Fruit fly (Drosophila melanogaster) whole organism, wandering third instar larva: Measurements from ENCODE around the gene scramb1.
A peak's percentile ranks its signal among the peaks of the same experiment; 100 is the strongest.

Experiments used
- Abd-B ChIP-seq: fragments of >200 bp; optimal IDR thresholded peaks from 2 replicates; lab custom pipeline; 2017; ENCODE audit warnings: missing biosample characterization, missing genetic modification characterization
- CG32264 ChIP-seq: fragments of 200-800 bp; sonication (Bioruptor generic); optimal IDR thresholded peaks from 2 replicates; lab custom pipeline; 2016; ENCODE audit warnings: missing biosample characterization, missing genetic modification characterization
- CG9705 ChIP-seq: fragments of 200-800 bp; sonication (Bioruptor generic); optimal IDR thresholded peaks from 2 replicates; lab custom pipeline; 2018; ENCODE audit warnings: missing biosample characterization, mild to moderate bottlenecking, missing genetic modification characterization
- CrebA ChIP-seq: fragments of 200-800 bp; sonication (Bioruptor generic); optimal IDR thresholded peaks from 2 replicates; lab custom pipeline; 2016; ENCODE audit warnings: missing biosample characterization, mild to moderate bottlenecking, missing genetic modification characterization, borderline replicate concordance
- Dfd ChIP-seq: fragments of >200 bp; optimal IDR thresholded peaks from 2 replicates; lab custom pipeline; 2017; ENCODE audit warnings: missing biosample characterization, missing genetic modification characterization
- Dif ChIP-seq: fragments of 200-275, 200-300 bp; sonication (Bioruptor generic); optimal IDR thresholded peaks from 2 replicates; lab custom pipeline; 2018; ENCODE audit warnings: missing biosample characterization, missing genetic modification characterization; ENCODE audit not compliant: partially characterized antibody
- HLH106 ChIP-seq: fragments of 200-800 bp; optimal IDR thresholded peaks from 3 replicates; lab custom pipeline; 2019; ENCODE audit warnings: missing biosample characterization, mild to moderate bottlenecking, missing genetic modification characterization, moderate library complexity
- Hnf4 ChIP-seq: fragments of 200-800 bp; sonication (Bioruptor generic); optimal IDR thresholded peaks from 2 replicates; lab custom pipeline; 2016; ENCODE audit warnings: missing biosample characterization, mild to moderate bottlenecking, missing genetic modification characterization
- Hr78 ChIP-seq: fragments of >200 bp; optimal IDR thresholded peaks from 2 replicates; lab custom pipeline; 2017; ENCODE audit warnings: missing biosample characterization, missing genetic modification characterization
- Jra ChIP-seq: sonication (Bioruptor generic); optimal IDR thresholded peaks from 2 replicates; lab custom pipeline; 2016; ENCODE audit warnings: missing biosample characterization, missing genetic modification characterization
- Mio ChIP-seq: sonication (Bioruptor generic); optimal IDR thresholded peaks from 2 replicates; lab custom pipeline; 2016; ENCODE audit warnings: missing biosample characterization, missing genetic modification characterization
- Myc ChIP-seq: fragments of >200 bp; optimal IDR thresholded peaks from 2 replicates; lab custom pipeline; 2017
- N ChIP-seq: fragments of >200 bp; optimal IDR thresholded peaks from 2 replicates; lab custom pipeline; 2018; ENCODE audit warnings: missing biosample characterization, missing external identifiers, missing genetic modification characterization
- OdsH ChIP-seq: fragments of 200-800 bp; sonication (Bioruptor generic); optimal IDR thresholded peaks from 2 replicates; lab custom pipeline; 2016; ENCODE audit warnings: missing biosample characterization, mild to moderate bottlenecking, missing genetic modification characterization
- Rel ChIP-seq, 2 experiments: fragments of 200-800 bp; sonication (Bioruptor generic) in 1 of 2; optimal IDR thresholded peaks; 2 replicates in 1 of 2; 3 replicates in 1 of 2; lab custom pipeline; 2016 to 2019; ENCODE audit warnings: mild to moderate bottlenecking in 2 of 2, missing biosample characterization in 2 of 2, missing genetic modification characterization in 2 of 2, moderate library complexity in 1 of 2
- Sp1 ChIP-seq: fragments of 200-800 bp; sonication (Bioruptor generic); optimal IDR thresholded peaks from 3 replicates; lab custom pipeline; 2019; ENCODE audit warnings: missing biosample characterization, mild to moderate bottlenecking, missing genetic modification characterization, moderate library complexity
- Vsx2 ChIP-seq: fragments of 200-300, 225-300 bp; sonication (Bioruptor generic); optimal IDR thresholded peaks from 2 replicates; lab custom pipeline; 2018; ENCODE audit warnings: missing biosample characterization, missing genetic modification characterization; ENCODE audit not compliant: partially characterized antibody
- br ChIP-seq: fragments of 200-800 bp; sonication (Bioruptor generic); optimal IDR thresholded peaks from 2 replicates; lab custom pipeline; 2016; ENCODE audit warnings: missing biosample characterization, missing genetic modification characterization
- brk ChIP-seq: fragments of 200-800 bp; sonication (Bioruptor generic); optimal IDR thresholded peaks from 2 replicates; lab custom pipeline; 2016; ENCODE audit warnings: missing biosample characterization, mild to moderate bottlenecking, missing genetic modification characterization
- dl ChIP-seq, 2 experiments: fragments of 175-275, 200-275 bp in 1 of 2; fragments of 200-275 bp in 1 of 2; sonication (Bioruptor generic); optimal IDR thresholded peaks; lab custom pipeline; 2018; ENCODE audit warnings: mild to moderate bottlenecking in 2 of 2, missing biosample characterization in 2 of 2, missing genetic modification characterization in 2 of 2, moderate library complexity in 2 of 2; ENCODE audit not compliant: partially characterized antibody in 2 of 2, insufficient read depth in 1 of 2
- dmrt93B ChIP-seq: fragments of 200-800 bp; sonication (Bioruptor generic); optimal IDR thresholded peaks from 2 replicates; lab custom pipeline; 2018; ENCODE audit warnings: missing biosample characterization, mild to moderate bottlenecking, missing genetic modification characterization
- dsf ChIP-seq: sonication (Bioruptor generic); optimal IDR thresholded peaks from 2 replicates; lab custom pipeline; 2016; ENCODE audit warnings: missing biosample characterization, missing genetic modification characterization, borderline replicate concordance
- ey ChIP-seq: fragments of 200-800 bp; sonication (Bioruptor generic); optimal IDR thresholded peaks from 2 replicates; lab custom pipeline; 2016; ENCODE audit warnings: missing biosample characterization, missing genetic modification characterization
- foxo ChIP-seq, 2 experiments: fragments of 200-800 bp; sonication (Bioruptor generic); optimal IDR thresholded peaks; 2 replicates in 1 of 2; 3 replicates in 1 of 2; lab custom pipeline; 2016 to 2017; ENCODE audit warnings: missing biosample characterization in 2 of 2, missing genetic modification characterization in 2 of 2
- fru ChIP-seq: fragments of 200-800 bp; sonication (Bioruptor generic); optimal IDR thresholded peaks from 3 replicates; lab custom pipeline; 2016; ENCODE audit warnings: missing biosample characterization, mild to moderate bottlenecking, missing genetic modification characterization
- h ChIP-seq: fragments of 200-800 bp; sonication (Bioruptor generic); optimal IDR thresholded peaks from 3 replicates; lab custom pipeline; 2016; ENCODE audit warnings: missing biosample characterization, mild to moderate bottlenecking, missing genetic modification characterization
- jim ChIP-seq: fragments of 175-275, 200-325 bp; sonication (Bioruptor generic); optimal IDR thresholded peaks from 2 replicates; lab custom pipeline; 2016; ENCODE audit warnings: missing biosample characterization, mild to moderate bottlenecking, missing genetic modification characterization
- lola ChIP-seq: fragments of >200 bp; optimal IDR thresholded peaks from 2 replicates; lab custom pipeline; 2017; ENCODE audit warnings: missing biosample characterization, missing genetic modification characterization
- pan ChIP-seq: fragments of >200 bp; optimal IDR thresholded peaks from 2 replicates; lab custom pipeline; 2017
- psq ChIP-seq: fragments of 200-800 bp; sonication (Bioruptor generic); optimal IDR thresholded peaks from 3 replicates; lab custom pipeline; 2017; ENCODE audit warnings: missing biosample characterization, mild to moderate bottlenecking, missing genetic modification characterization, moderate library complexity
- rgr ChIP-seq: fragments of 200-800 bp; sonication (Bioruptor generic); optimal IDR thresholded peaks from 3 replicates; lab custom pipeline; 2016; ENCODE audit warnings: missing biosample characterization, mild to moderate bottlenecking, missing genetic modification characterization
- sage ChIP-seq: fragments of 200-800 bp; sonication (Bioruptor generic); optimal IDR thresholded peaks from 2 replicates; lab custom pipeline; 2016; ENCODE audit warnings: missing biosample characterization, mild to moderate bottlenecking, missing genetic modification characterization
- sv ChIP-seq: fragments of 200-800 bp; sonication (Bioruptor generic); optimal IDR thresholded peaks from 3 replicates; lab custom pipeline; 2016; ENCODE audit warnings: missing biosample characterization, missing genetic modification characterization
- tai ChIP-seq: sonication (Bioruptor generic); optimal IDR thresholded peaks from 2 replicates; lab custom pipeline; 2016; ENCODE audit warnings: missing biosample characterization, missing genetic modification characterization
- usp ChIP-seq: fragments of >200 bp; optimal IDR thresholded peaks from 2 replicates; lab custom pipeline; 2017; ENCODE audit warnings: missing biosample characterization, missing genetic modification characterization
- woc ChIP-seq: sonication (Bioruptor generic); optimal IDR thresholded peaks from 2 replicates; lab custom pipeline; 2016; ENCODE audit warnings: missing biosample characterization, mild to moderate bottlenecking, missing genetic modification characterization

Gene scramb1

DNA sequence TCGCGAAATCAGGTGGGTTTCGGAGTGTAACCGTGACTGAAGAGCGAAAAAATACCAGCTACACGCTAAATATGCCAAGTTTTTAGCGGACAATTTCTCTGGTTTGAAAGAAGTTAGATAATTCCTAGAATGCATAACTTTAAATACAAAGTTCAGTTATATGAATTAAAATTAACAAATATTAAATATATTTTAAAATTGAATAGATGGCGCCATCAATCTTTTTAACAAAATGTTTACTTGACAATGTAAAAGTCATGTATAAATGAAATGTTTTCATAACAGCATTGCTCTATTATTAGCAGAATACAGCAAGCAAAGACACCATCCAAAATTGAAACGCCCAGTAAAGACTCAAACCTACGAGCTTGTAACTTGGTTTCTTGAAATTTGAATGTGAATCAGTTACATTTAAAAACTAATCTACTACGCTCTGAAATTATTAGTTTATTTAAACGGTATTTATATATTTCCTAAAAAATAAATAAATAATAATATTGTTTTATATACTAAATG, at the start of gene scramb1:
scramb1 (minus strand) TSS at position 27 of the 516 bp plus-strand sequence.
- TF ChIP-seq Myc (lab: Kevin White, UChicago) = peak; percentile 21
- no peak for TF ChIP-seq brk (GFP tag; lab: Kevin White, UChicago)
- TF ChIP-seq Rel (GFP tag; optimal IDR thresholded peaks at IDR 0.05; lab: Kevin White, UChicago) = no peak
- TF ChIP-seq Rel (tag; optimal IDR thresholded peaks at IDR 0.05; lab: Kevin White, UChicago) = peak; percentile 54

DNA sequence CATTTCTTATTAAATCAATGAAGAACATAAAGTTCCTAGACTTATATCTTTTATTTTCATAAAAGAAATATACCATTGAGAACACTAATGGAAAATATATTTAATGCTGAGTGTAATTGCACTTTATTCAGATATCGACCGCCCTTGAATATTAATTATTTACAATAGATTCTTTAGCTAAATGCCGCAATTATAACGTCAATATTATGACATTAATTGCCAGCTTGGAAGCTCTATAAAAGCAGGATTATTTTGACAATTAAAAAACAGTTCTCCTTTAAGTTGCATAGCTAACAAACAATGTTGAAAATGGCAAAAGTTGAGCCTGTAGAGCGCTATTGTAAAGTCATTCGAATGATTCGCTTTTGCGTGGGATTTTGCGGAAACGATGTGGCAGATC, 47.9 kb upstream of the scramb1 start, which contains the start of gene Or67d:
Or67d (plus strand) TSS at position 301 of the 400 bp plus-strand sequence.
- TF ChIP-seq rgr (GFP tag; lab: Kevin White, UChicago) (no peak), pan (lab: Kevin White, UChicago) (no peak), CG32264 (GFP tag; lab: Kevin White, UChicago) (no peak), br (GFP tag; lab: Kevin White, UChicago) (no peak), dsf (GFP tag; lab: Kevin White, UChicago) (no peak), lola (GFP tag; lab: Kevin White, UChicago) (no peak)

DNA sequence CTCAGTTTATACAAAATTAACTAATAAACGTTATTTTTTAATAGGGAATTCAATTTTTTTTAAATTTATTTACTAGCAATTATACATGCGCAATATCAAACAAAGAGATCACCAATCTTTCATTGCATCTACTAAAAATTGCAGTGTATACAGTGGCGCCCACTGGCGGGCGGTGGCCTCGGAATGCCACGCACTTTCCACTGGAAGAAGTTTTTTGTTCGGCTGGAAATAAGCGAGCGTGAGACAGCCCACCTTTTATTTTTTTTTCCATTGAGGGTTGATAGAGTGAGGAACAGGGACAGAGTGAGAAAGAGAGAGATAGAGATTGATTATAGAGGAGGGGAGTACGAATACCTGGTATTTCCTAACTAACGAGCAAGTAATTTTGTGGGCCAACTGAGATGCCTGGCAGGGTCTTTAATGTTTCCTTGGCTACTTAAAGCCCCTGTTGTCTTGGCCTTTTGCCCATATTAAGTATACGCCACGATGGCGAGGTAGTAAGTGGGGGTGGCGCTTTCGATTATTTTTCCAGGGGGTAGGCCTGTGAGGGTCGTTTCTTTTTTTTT, 46.7 kb upstream of the scramb1 start:
- TF ChIP-seq CG9705 (GFP tag; lab: Kevin White, UChicago) = no peak
- TF ChIP-seq Sp1 (GFP tag; lab: Kevin White, UChicago) = no peak
- TF ChIP-seq Hnf4 = no peak
- no peak for TF ChIP-seq tai (GFP tag; lab: Kevin White, UChicago)
- no peak for TF ChIP-seq sv (GFP tag; lab: Kevin White, UChicago)
- TF ChIP-seq Mio (GFP tag; lab: Kevin White, UChicago) = no peak
- no peak for TF ChIP-seq foxo (GFP tag; optimal IDR thresholded peaks at IDR 0.05; lab: Kevin White, UChicago)
- TF ChIP-seq sage (GFP tag; lab: Kevin White, UChicago) = no peak
- no peak for TF ChIP-seq lola (GFP tag; lab: Kevin White, UChicago)
- no peak for TF ChIP-seq CrebA
- no peak for TF ChIP-seq Hr78 (GFP tag; lab: Kevin White, UChicago)
- TF ChIP-seq Abd-B (GFP tag; lab: Kevin White, UChicago) = no peak
- no peak for TF ChIP-seq OdsH (GFP tag; lab: Kevin White, UChicago)
- TF ChIP-seq jim (GFP tag; lab: Kevin White, UChicago) = no peak

dm6 chr3L:10267605-10268004, 42.6 kb upstream of the scramb1 start:
- TF ChIP-seq dmrt93B = peak; percentile 3
- peak in 1 of 2 experiments; percentile 60 for TF ChIP-seq foxo (GFP tag; optimal IDR thresholded peaks at IDR 0.05; lab: Kevin White, UChicago)
- TF ChIP-seq br (GFP tag; lab: Kevin White, UChicago) = peak; percentile 23
- no peak for TF ChIP-seq brk (GFP tag; lab: Kevin White, UChicago)
- TF ChIP-seq Rel (GFP tag; optimal IDR thresholded peaks at IDR 0.05; lab: Kevin White, UChicago) = no peak
- TF ChIP-seq Rel (tag; optimal IDR thresholded peaks at IDR 0.05; lab: Kevin White, UChicago) = no peak
- no peak for TF ChIP-seq Dfd (GFP tag; lab: Kevin White, UChicago)
- TF ChIP-seq rgr (GFP tag; lab: Kevin White, UChicago) = peak; percentile 37
- peak; percentile 74 for TF ChIP-seq h
- TF ChIP-seq dl (GFP tag; optimal IDR thresholded peaks at IDR 0.05; lab: Kevin White, UChicago; ENCODE audit: insufficient read depth in 1 of 2, partially characterized antibody in 2 of 2) = no peak
- TF ChIP-seq Mio (GFP tag; lab: Kevin White, UChicago) = no peak
- peak; percentile 26 for TF ChIP-seq psq (GFP tag; lab: Kevin White, UChicago)
- TF ChIP-seq ey (GFP tag; lab: Kevin White, UChicago) = peak; percentile 50
- peak; percentile 17 for TF ChIP-seq Hnf4
- no peak for TF ChIP-seq sage (GFP tag; lab: Kevin White, UChicago)
- peak; percentile 59 for TF ChIP-seq Sp1 (GFP tag; lab: Kevin White, UChicago)
- no peak for TF ChIP-seq Myc (lab: Kevin White, UChicago)
- no peak for TF ChIP-seq sv (GFP tag; lab: Kevin White, UChicago)
- no peak for TF ChIP-seq Vsx2
- no peak for TF ChIP-seq N (GFP tag; lab: Kevin White, UChicago)
- peak; percentile 37 for TF ChIP-seq fru (GFP tag; lab: Kevin White, UChicago)
- TF ChIP-seq pan (lab: Kevin White, UChicago) = no peak
- TF ChIP-seq usp = no peak
- peak; percentile 54 for TF ChIP-seq woc
- no peak for TF ChIP-seq Dif (GFP tag; lab: Kevin White, UChicago)
- peak; percentile 56 for TF ChIP-seq OdsH (GFP tag; lab: Kevin White, UChicago)
- no peak for TF ChIP-seq tai (GFP tag; lab: Kevin White, UChicago)
- TF ChIP-seq HLH106 (tag; lab: Kevin White, UChicago) = peak; percentile 57
- TF ChIP-seq Jra (GFP tag; lab: Kevin White, UChicago) = no peak
- TF ChIP-seq, all 38 proteins: peak for 13
